Worm (Caenorhabditis elegans) whole organism, young adult: ENCODE measurements around the gene ZK402.5.

Experiments
- B0019.2 ChIP-seq: fragments of 200-800 bp; sonication (Bioruptor generic); conservative IDR thresholded peaks from 2 replicates; pipeline ENCODE4 v1.3.6; 2022; ENCODE audit warnings: missing genetic modification reagents, missing genetic modification characterization, missing compliant biosample characterization
- C06A6.2 ChIP-seq: fragments of 200-800 bp; sonication (Bioruptor generic); conservative IDR thresholded peaks from 2 replicates; pipeline ENCODE4 v1.3.6; 2022; ENCODE audit warnings: missing genetic modification characterization, missing compliant biosample characterization
- F22D6.2 ChIP-seq: sonication (generic microtip); optimal IDR thresholded peaks from 2 replicates; lab custom pipeline; 2016; ENCODE audit warnings: mild to moderate bottlenecking, missing genetic modification characterization, missing compliant biosample characterization
- F23B12.7 ChIP-seq: sonication (generic microtip); optimal IDR thresholded peaks from 2 replicates; lab custom pipeline; 2017; ENCODE audit warnings: missing genetic modification characterization, mild to moderate bottlenecking, missing compliant biosample characterization, antibody characterized with exemption, moderate library complexity; ENCODE audit not compliant: insufficient read depth
- F33H1.4 ChIP-seq: fragments of 200-800 bp; sonication (Bioruptor generic); IDR thresholded peaks from 2 replicates; pipeline ENCODE4 v1.3.6; 2022; ENCODE audit warnings: missing genetic modification reagents, missing genetic modification characterization, missing compliant biosample characterization
- F37B4.10 ChIP-seq: fragments of 200-800 bp; sonication (Bioruptor generic); IDR thresholded peaks from 2 replicates; pipeline ENCODE4 v1.3.6; 2022; ENCODE audit warnings: missing genetic modification characterization, missing compliant biosample characterization
- K11D2.4 ChIP-seq: fragments of 200-800 bp; sonication (Bioruptor generic); IDR thresholded peaks from 2 replicates; pipeline ENCODE4 v1.3.6; 2022; ENCODE audit warnings: missing genetic modification reagents, missing genetic modification characterization, missing compliant biosample characterization
- T07F8.4 ChIP-seq: sonication (generic microtip); optimal IDR thresholded peaks from 2 replicates; lab custom pipeline; 2016; ENCODE audit warnings: mild to moderate bottlenecking, missing genetic modification characterization, moderate library complexity, missing compliant biosample characterization
- T26A5.8 ChIP-seq: sonication (generic microtip); optimal IDR thresholded peaks from 2 replicates; lab custom pipeline; 2016; ENCODE audit warnings: missing genetic modification characterization, missing compliant biosample characterization
- Y53F4B.3 ChIP-seq: fragments of 200-800 bp; sonication (Bioruptor generic); IDR thresholded peaks from 2 replicates; pipeline ENCODE4 v1.3.6; 2022; ENCODE audit warnings: missing genetic modification reagents, missing genetic modification characterization, missing compliant biosample characterization
- Y56A3A.18 ChIP-seq: fragments of 200-800 bp; sonication (Bioruptor generic); IDR thresholded peaks from 2 replicates; pipeline ENCODE4 v1.3.6; 2022; ENCODE audit warnings: missing genetic modification reagents, missing genetic modification characterization, missing compliant biosample characterization
- akir-1 ChIP-seq: fragments of 200-800 bp; sonication (Bioruptor generic); optimal IDR thresholded peaks from 2 replicates; lab custom pipeline; 2018; ENCODE audit warnings: mild to moderate bottlenecking, missing genetic modification characterization, moderate library complexity, missing compliant biosample characterization
- ama-1 ChIP-seq, 3 experiments: fragments of 150-350 bp in 1 of 3; sonication (generic microtip) in 2 of 3; optimal IDR thresholded peaks; 2 replicates each; lab custom pipeline; 2014 to 2018; ENCODE audit warnings: missing biosample characterization in 2 of 3, missing genetic modification characterization in 2 of 3, missing genetic modification reagents in 2 of 3
- aptf-2 ChIP-seq: fragments of 200-800 bp; sonication (Bioruptor generic); conservative IDR thresholded peaks from 2 replicates; pipeline ENCODE4 v1.3.6; 2022; ENCODE audit warnings: missing genetic modification reagents, missing genetic modification characterization, missing compliant biosample characterization
- atf-7 ChIP-seq: sonication (generic microtip); optimal IDR thresholded peaks from 2 replicates; lab custom pipeline; 2017; ENCODE audit warnings: mild to moderate bottlenecking, missing genetic modification characterization, missing compliant biosample characterization
- attf-5 ChIP-seq: fragments of 200-800 bp; sonication (Bioruptor generic); optimal IDR thresholded peaks from 2 replicates; lab custom pipeline; 2018; ENCODE audit warnings: mild to moderate bottlenecking, missing genetic modification characterization, missing compliant biosample characterization
- attf-6 ChIP-seq: fragments of 200-800 bp; sonication (Bioruptor generic); IDR thresholded peaks from 2 replicates; pipeline ENCODE4 v1.3.6; 2022; ENCODE audit warnings: missing genetic modification reagents, missing genetic modification characterization, missing compliant biosample characterization
- bed-2 ChIP-seq: fragments of 200-800 bp; sonication (Bioruptor generic); IDR thresholded peaks from 2 replicates; pipeline ENCODE4 v1.3.6; 2022; ENCODE audit warnings: missing genetic modification reagents, missing genetic modification characterization, missing compliant biosample characterization
- cebp-1 ChIP-seq, 2 experiments: fragments of 200-800 bp in 1 of 2; sonication (Bioruptor generic) in 1 of 2; sonication (generic microtip) in 1 of 2; IDR thresholded peaks in 1 of 2; optimal IDR thresholded peaks in 1 of 2; 2 replicates each; pipeline versions ENCODE4 v1.3.6 to Lab custom; 2017 to 2022; ENCODE audit warnings: missing compliant biosample characterization in 2 of 2, missing genetic modification characterization in 2 of 2, mild to moderate bottlenecking in 1 of 2, missing genetic modification reagents in 1 of 2, moderate library complexity in 1 of 2
- cebp-2 ChIP-seq: fragments of 200-800 bp; sonication (Bioruptor generic); IDR thresholded peaks from 2 replicates; pipeline ENCODE4 v1.3.6; 2022; ENCODE audit warnings: missing genetic modification characterization, missing compliant biosample characterization
- ceh-40 ChIP-seq: fragments of 200-800 bp; sonication (Bioruptor generic); IDR thresholded peaks from 2 replicates; pipeline ENCODE4 v1.3.6; 2022; ENCODE audit warnings: missing genetic modification characterization, missing compliant biosample characterization
- ceh-91 ChIP-seq: fragments of 200-800 bp; sonication (Bioruptor generic); IDR thresholded peaks from 2 replicates; pipeline ENCODE4 v1.3.6; 2022; ENCODE audit warnings: missing genetic modification reagents, missing genetic modification characterization, missing compliant biosample characterization
- dpff-1 ChIP-seq: sonication (generic microtip); optimal IDR thresholded peaks from 2 replicates; lab custom pipeline; 2017; ENCODE audit warnings: mild to moderate bottlenecking, missing genetic modification characterization, missing compliant biosample characterization
- egl-18 ChIP-seq: fragments of 200-800 bp; sonication (Bioruptor generic); IDR thresholded peaks from 2 replicates; pipeline ENCODE4 v1.3.6; 2022; ENCODE audit warnings: missing genetic modification reagents, missing genetic modification characterization, missing compliant biosample characterization
- egrh-3 ChIP-seq: fragments of 200-800 bp; sonication (Bioruptor generic); IDR thresholded peaks from 2 replicates; pipeline ENCODE4 v1.3.6; 2022; ENCODE audit warnings: missing genetic modification reagents, missing genetic modification characterization, missing compliant biosample characterization
- ekl-4 ChIP-seq: fragments of 200-800 bp; sonication (Bioruptor generic); IDR thresholded peaks from 2 replicates; pipeline ENCODE4 v1.3.6; 2022; ENCODE audit warnings: missing genetic modification reagents, missing genetic modification characterization, missing compliant biosample characterization
- hlh-12 ChIP-seq: sonication (generic microtip); optimal IDR thresholded peaks from 2 replicates; lab custom pipeline; 2016; ENCODE audit warnings: missing genetic modification characterization, missing compliant biosample characterization
- lin-26 ChIP-seq: fragments of 200-800 bp; sonication (Bioruptor generic); IDR thresholded peaks from 2 replicates; pipeline ENCODE4 v1.3.6; 2022; ENCODE audit warnings: missing genetic modification reagents, missing genetic modification characterization, missing compliant biosample characterization
- lin-40 ChIP-seq: sonication (generic microtip); optimal IDR thresholded peaks from 2 replicates; lab custom pipeline; 2016; ENCODE audit warnings: missing genetic modification characterization, mild to moderate bottlenecking, missing compliant biosample characterization, missing genotype, missing genetic modification reagents
- lin-54 ChIP-seq: fragments of 200-800 bp; sonication (Bioruptor generic); optimal IDR thresholded peaks from 2 replicates; lab custom pipeline; 2018; ENCODE audit warnings: mild to moderate bottlenecking, missing genetic modification characterization, missing compliant biosample characterization
- lir-1 ChIP-seq: fragments of 200-800 bp; sonication (Bioruptor generic); conservative IDR thresholded peaks from 2 replicates; pipeline ENCODE4 v1.3.6; 2022; ENCODE audit warnings: missing genetic modification reagents, missing genetic modification characterization, missing compliant biosample characterization
- lsl-1 ChIP-seq: fragments of 200-800 bp; sonication (Bioruptor generic); optimal IDR thresholded peaks from 2 replicates; lab custom pipeline; 2018; ENCODE audit warnings: mild to moderate bottlenecking, missing genetic modification characterization, moderate library complexity, missing compliant biosample characterization
- madf-3 ChIP-seq: fragments of 200-800 bp; sonication (Bioruptor generic); IDR thresholded peaks from 2 replicates; pipeline ENCODE4 v1.3.6; 2022; ENCODE audit warnings: missing genetic modification reagents, missing genetic modification characterization, missing compliant biosample characterization
- madf-6 ChIP-seq: fragments of 200-800 bp; sonication (Bioruptor generic); IDR thresholded peaks from 2 replicates; pipeline ENCODE4 v1.3.6; 2022; ENCODE audit warnings: missing genetic modification reagents, missing genetic modification characterization, missing compliant biosample characterization
- madf-8 ChIP-seq: fragments of 200-800 bp; sonication (Bioruptor generic); conservative IDR thresholded peaks from 2 replicates; pipeline ENCODE4 v1.3.6; 2022; ENCODE audit warnings: missing genetic modification reagents, missing genetic modification characterization, missing compliant biosample characterization
- nfya-1 ChIP-seq: sonication (generic microtip); optimal IDR thresholded peaks from 2 replicates; lab custom pipeline; 2017; ENCODE audit warnings: antibody characterized with exemption, missing compliant biosample characterization, missing genetic modification characterization, borderline replicate concordance; ENCODE audit not compliant: insufficient read depth
- nfyb-1 ChIP-seq: fragments of 200-800 bp; sonication (Bioruptor generic); IDR thresholded peaks from 2 replicates; pipeline ENCODE4 v1.3.6; 2022; ENCODE audit warnings: missing genetic modification reagents, missing genetic modification characterization, missing compliant biosample characterization
- nhr-120 ChIP-seq: fragments of 200-800 bp; sonication (Bioruptor generic); IDR thresholded peaks from 2 replicates; pipeline ENCODE4 v1.3.6; 2022; ENCODE audit warnings: missing genetic modification characterization, missing compliant biosample characterization
- nhr-27 ChIP-seq: fragments of 200-800 bp; sonication (Bioruptor generic); optimal IDR thresholded peaks from 2 replicates; lab custom pipeline; 2018; ENCODE audit warnings: mild to moderate bottlenecking, missing genetic modification characterization, moderate library complexity, missing compliant biosample characterization
- rec-8 ChIP-seq, 2 experiments: sonication (generic microtip); optimal IDR thresholded peaks; 2 replicates each; lab custom pipeline; 2016; ENCODE audit warnings: mild to moderate bottlenecking in 2 of 2, missing genetic modification characterization in 2 of 2, missing genetic modification reagents in 2 of 2, missing genotype in 2 of 2, missing biosample characterization in 1 of 2, missing compliant biosample characterization in 1 of 2, moderate library complexity in 1 of 2
- repo-1 ChIP-seq: sonication (generic microtip); optimal IDR thresholded peaks from 2 replicates; lab custom pipeline; 2017; ENCODE audit warnings: mild to moderate bottlenecking, missing genetic modification characterization, missing compliant biosample characterization
- sdz-38 ChIP-seq: sonication (generic microtip); optimal IDR thresholded peaks from 2 replicates; lab custom pipeline; 2016; ENCODE audit warnings: missing genotype, missing genetic modification characterization, missing compliant biosample characterization
- tbp1 ChIP-seq: fragments of 200-800 bp; sonication (Bioruptor generic); optimal IDR thresholded peaks from 2 replicates; lab custom pipeline; 2018; ENCODE audit warnings: mild to moderate bottlenecking, missing genetic modification characterization, missing compliant biosample characterization
- unc-130 ChIP-seq: sonication (generic microtip); optimal IDR thresholded peaks from 2 replicates; lab custom pipeline; 2016; ENCODE audit warnings: missing genetic modification reagents, missing genetic modification characterization, missing compliant biosample characterization
- unc-62 ChIP-seq: fragments of 150-350 bp; optimal IDR thresholded peaks from 2 replicates; lab custom pipeline; 2014; ENCODE audit warnings: missing biosample characterization, missing genetic modification reagents, missing genetic modification characterization
- zim-3 ChIP-seq: sonication (generic microtip); optimal IDR thresholded peaks from 2 replicates; lab custom pipeline; 2017; ENCODE audit warnings: mild to moderate bottlenecking, missing genetic modification characterization, moderate library complexity, missing compliant biosample characterization
- ztf-22 ChIP-seq: fragments of 200-800 bp; sonication (Bioruptor generic); optimal IDR thresholded peaks from 2 replicates; lab custom pipeline; 2018; ENCODE audit warnings: mild to moderate bottlenecking, missing genetic modification characterization, moderate library complexity, missing compliant biosample characterization
- ztf-6 ChIP-seq: fragments of 200-800 bp; sonication (Bioruptor generic); IDR thresholded peaks from 2 replicates; pipeline ENCODE4 v1.3.6; 2022; ENCODE audit warnings: missing genetic modification reagents, missing genetic modification characterization, missing compliant biosample characterization

ZK402.5 gene

ce11 chrX:1446593-1447141 lies 45.5 kb upstream of the ZK402.5 start, which contains the start of gene zfp-3 (continued):
- TF ChIP-seq ztf-22 (GFP tag; lab: Kevin White, UChicago) (peak; percentile 61), madf-3 (no peak), unc-62 (GFP tag; lab: Kevin White, UChicago) (no peak), cebp-2 (GFP tag; lab: Robert Waterston, UW) (no peak), lir-1 (peak; percentile 80), madf-6 (GFP tag; lab: Robert Waterston, UW) (no peak), unc-130 (GFP tag; lab: Kevin White, UChicago) (no peak), F22D6.2 (tag; lab: Kevin White, UChicago) (peak; percentile 20), egrh-3 (GFP tag; lab: Robert Waterston, UW) (peak; percentile 47; the same call in 1 of the 2 replicates), attf-6 (GFP tag; lab: Robert Waterston, UW) (no peak), nhr-120 (GFP tag; lab: Robert Waterston, UW) (no peak), madf-8 (GFP tag; lab: Robert Waterston, UW) (no peak), ztf-6 (GFP tag; lab: Robert Waterston, UW) (no peak), atf-7 (peak; percentile 92), nfya-1 (no peak), hlh-12 (no peak), dpff-1 (tag; lab: Kevin White, UChicago) (no peak), lin-40 (tag; lab: Kevin White, UChicago) (peak; percentile 95), Y53F4B.3 (GFP tag; lab: Robert Waterston, UW) (no peak), B0019.2 (no peak), T26A5.8 (tag; lab: Kevin White, UChicago) (no peak), zim-3 (no peak), lin-54 (GFP tag; lab: Kevin White, UChicago) (peak; percentile 65), akir-1 (GFP tag; lab: Kevin White, UChicago) (peak; percentile 76), lsl-1 (GFP tag; lab: Kevin White, UChicago) (no peak), T07F8.4 (tag; lab: Kevin White, UChicago) (peak; percentile 18), egl-18 (no peak), rec-8 (tag; optimal IDR thresholded peaks at IDR 0.05; lab: Kevin White, UChicago) (no peak), F23B12.7 (tag; lab: Kevin White, UChicago) (no peak), nfyb-1 (GFP tag; lab: Robert Waterston, UW) (peak; percentile 84), C06A6.2 (peak; percentile 91), tbp1 (peak; percentile 67), ekl-4 (GFP tag; lab: Robert Waterston, UW) (peak; percentile 92), F37B4.10 (no peak), bed-2 (GFP tag; lab: Robert Waterston, UW) (no peak), ceh-40 (GFP tag; lab: Robert Waterston, UW) (no peak), attf-5 (GFP tag; lab: Kevin White, UChicago) (peak; percentile 96), nhr-27 (no peak), repo-1 (peak; percentile 70), lin-26 (GFP tag; lab: Robert Waterston, UW) (peak; percentile 59), cebp-1 (GFP tag; IDR thresholded peaks at IDR 0.05; lab: Robert Waterston, UW) (0 out of 2 replicates have a peak, but pooled peaks have one; percentile 45), cebp-1 (tag; optimal IDR thresholded peaks at IDR 0.05; lab: Kevin White, UChicago) (no peak), sdz-38 (tag; lab: Kevin White, UChicago) (no peak), Y56A3A.18 (0 out of 2 replicates have a peak, but pooled peaks have one; percentile 50), K11D2.4 (GFP tag; lab: Robert Waterston, UW) (peak; percentile 89), aptf-2 (GFP tag; lab: Robert Waterston, UW) (no peak), F33H1.4 (GFP tag; lab: Robert Waterston, UW) (peak; percentile 56), ama-1 (optimal IDR thresholded peaks at IDR 0.05; lab: Kevin White, UChicago) (no peak), ama-1 (GFP tag; optimal IDR thresholded peaks at IDR 0.05; lab: Kevin White, UChicago) (no peak), ceh-91 (GFP tag; lab: Robert Waterston, UW) (no peak)
